Worm (Caenorhabditis elegans): ENCODE data around the gene Y49G5A.1.
A peak's percentile ranks its signal among the peaks of the same experiment; 100 is the strongest.

The Y49G5A.1 gene

ce11 chrV:5301226-5301625 is 14.1 kb upstream of the Y49G5A.1 start:
- TF ChIP-seq pha-4 (tag; optimal IDR thresholded peaks at IDR 0.05) (peak; percentile 13), nhr-12 (tag; optimal IDR thresholded peaks at IDR 0.05) (no peak), skn-1 (tag; optimal IDR thresholded peaks at IDR 0.05) (no peak)

- TF ChIP-seq pqm-1 (tag; optimal IDR thresholded peaks at IDR 0.05) = no peak
Measured at ce11 chrV:5297740-5298139, 10.6 kb upstream of the Y49G5A.1 start.

- TF ChIP-seq lsy-12 (tag; optimal IDR thresholded peaks at IDR 0.05) = no peak
- TF ChIP-seq unc-39 (tag; optimal IDR thresholded peaks at IDR 0.05) = no peak
- peak; percentile 28 for TF ChIP-seq lin-39 (tag; optimal IDR thresholded peaks at IDR 0.05)
- TF ChIP-seq egl-5 (tag; optimal IDR thresholded peaks at IDR 0.05) = peak; percentile 30
- peak; percentile 34 for TF ChIP-seq nfya-1 (tag; optimal IDR thresholded peaks at IDR 0.05; ENCODE audit: insufficient read depth)
Measured at ce11 chrV:5295940-5296339, 8.8 kb upstream of the Y49G5A.1 start.

- TF ChIP-seq ceh-28 (tag; optimal IDR thresholded peaks at IDR 0.05) (no peak), nhr-67 (tag; optimal IDR thresholded peaks at IDR 0.05) (no peak), tbx-2 (tag; optimal IDR thresholded peaks at IDR 0.05) (no peak), pha-4 (tag; optimal IDR thresholded peaks at IDR 0.05) (no peak)
Measured at ce11 chrV:5288676-5289075, 1.5 kb upstream of the Y49G5A.1 start.

ce11 chrV:5284270-5284980 is 2.7 kb downstream of the Y49G5A.1 start:
- peak; percentile 67 for TF ChIP-seq lsy-12 (tag; optimal IDR thresholded peaks at IDR 0.05)
- TF ChIP-seq nhr-43 (tag; optimal IDR thresholded peaks at IDR 0.05; ENCODE audit: poor library complexity, severe bottlenecking) = peak; percentile 10

- TF ChIP-seq daf-12 (tag; optimal IDR thresholded peaks at IDR 0.05) = no peak
- TF ChIP-seq fkh-10 (GFP tag; optimal IDR thresholded peaks at IDR 0.05) = no peak
- no peak for TF ChIP-seq nhr-23 (tag; optimal IDR thresholded peaks at IDR 0.05)
- TF ChIP-seq skn-1 (tag; optimal IDR thresholded peaks at IDR 0.05) = no peak
- TF ChIP-seq ZK546.5 (tag; optimal IDR thresholded peaks at IDR 0.05) = no peak
- TF ChIP-seq nfya-1 (tag; optimal IDR thresholded peaks at IDR 0.05; ENCODE audit: insufficient read depth) = no peak
Measured at ce11 chrV:5278001-5278400, 9.2 kb downstream of the Y49G5A.1 start, which contains the start of gene B0238.9. TSS of gene B0238.9 (minus strand) at chrV:5278101.

ce11 chrV:5275426-5276007 is 11.7 kb downstream of the Y49G5A.1 start:
- peak; percentile 39 for TF ChIP-seq nhr-43 (tag; optimal IDR thresholded peaks at IDR 0.05; ENCODE audit: poor library complexity, severe bottlenecking)
- TF ChIP-seq ceh-82 (tag; optimal IDR thresholded peaks at IDR 0.05) = no peak
- TF ChIP-seq ama-1 (optimal IDR thresholded peaks at IDR 0.05) = peak; percentile 23

- no peak for TF ChIP-seq skn-1 (tag; optimal IDR thresholded peaks at IDR 0.05)
- no peak for TF ChIP-seq ztf-11 (tag; optimal IDR thresholded peaks at IDR 0.05)
- TF ChIP-seq mml-1 (tag; optimal IDR thresholded peaks at IDR 0.05) = no peak
- TF ChIP-seq nhr-237 (tag; optimal IDR thresholded peaks at IDR 0.05) = no peak
- peak; percentile 9 for TF ChIP-seq elt-2 (tag; optimal IDR thresholded peaks at IDR 0.05)
- TF ChIP-seq ceh-9 (tag; optimal IDR thresholded peaks at IDR 0.05) = no peak
- no peak for TF ChIP-seq ztf-4 (tag; optimal IDR thresholded peaks at IDR 0.05)
- no peak for TF ChIP-seq elt-3 (tag; optimal IDR thresholded peaks at IDR 0.05)
- TF ChIP-seq mdl-1 (tag; optimal IDR thresholded peaks at IDR 0.05) = no peak
- TF ChIP-seq pqm-1 (tag; optimal IDR thresholded peaks at IDR 0.05) = no peak
- TF ChIP-seq sea-2 (GFP tag; optimal IDR thresholded peaks at IDR 0.05) = no peak
- TF ChIP-seq fkh-2 (tag; optimal IDR thresholded peaks at IDR 0.05) = no peak
- no peak for TF ChIP-seq aly-2 (tag; optimal IDR thresholded peaks at IDR 0.05)
- no peak for TF ChIP-seq lsy-12 (tag; optimal IDR thresholded peaks at IDR 0.05)
- TF ChIP-seq nhr-11 (tag; optimal IDR thresholded peaks at IDR 0.05) = no peak
- no peak for TF ChIP-seq ceh-82 (tag; optimal IDR thresholded peaks at IDR 0.05)
- TF ChIP-seq ceh-16 (tag; optimal IDR thresholded peaks at IDR 0.05) = no peak
- peak; percentile 1 for TF ChIP-seq nhr-43 (tag; optimal IDR thresholded peaks at IDR 0.05; ENCODE audit: poor library complexity, severe bottlenecking)
- no peak for TF ChIP-seq tbx-2 (tag; optimal IDR thresholded peaks at IDR 0.05)
- TF ChIP-seq nfya-1 (tag; optimal IDR thresholded peaks at IDR 0.05; ENCODE audit: insufficient read depth) = peak; percentile 53
- TF ChIP-seq unc-39 (tag; optimal IDR thresholded peaks at IDR 0.05) = no peak
- no peak for TF ChIP-seq nhr-77 (tag; optimal IDR thresholded peaks at IDR 0.05)
- no peak for TF ChIP-seq nhr-25 (tag; optimal IDR thresholded peaks at IDR 0.05)
- TF ChIP-seq nhr-28 (tag; optimal IDR thresholded peaks at IDR 0.05) = no peak
- TF ChIP-seq lin-39 (tag; optimal IDR thresholded peaks at IDR 0.05) = no peak
- peak; percentile 64 for TF ChIP-seq lin-15B (tag; optimal IDR thresholded peaks at IDR 0.05)
- no peak for TF ChIP-seq eor-1 (tag; optimal IDR thresholded peaks at IDR 0.05)
Measured at ce11 chrV:5274974-5275373, 12.2 kb downstream of the Y49G5A.1 start.

Data from whole organism, L3 larva.